Worm (Caenorhabditis elegans): ENCODE results near the gene sri-18.

The sri-18 gene

ce11 chrV:10212627-10213026, 47.7 kb downstream of the sri-18 start, which contains the start of gene hpo-40:
hpo-40 (plus strand) TSS chrV:10212927.
- TF ChIP-seq nfya-1 (tag; optimal IDR thresholded peaks at IDR 0.05; ENCODE audit: borderline replicate concordance, insufficient read depth) (no peak), lsl-1 (GFP tag; optimal IDR thresholded peaks at IDR 0.05) (peak; percentile 34)

- no peak for TF ChIP-seq unc-130 (GFP tag; optimal IDR thresholded peaks at IDR 0.05)
- TF ChIP-seq F57C9.4 (tag; optimal IDR thresholded peaks at IDR 0.05) = no peak
- TF ChIP-seq B0261.1 (tag; optimal IDR thresholded peaks at IDR 0.05) = no peak
- TF ChIP-seq rpc-1 (optimal IDR thresholded peaks at IDR 0.05) = no peak
- TF ChIP-seq rpc-1 (tag; optimal IDR thresholded peaks at IDR 0.05) = no peak
- no peak for TF ChIP-seq unc-62 (GFP tag; optimal IDR thresholded peaks at IDR 0.05)
- TF ChIP-seq B0019.2 (GFP tag; conservative IDR thresholded peaks at IDR 0.05) = no peak
- TF ChIP-seq ztf-18 (tag; optimal IDR thresholded peaks at IDR 0.05) = no peak
- TF ChIP-seq Y67H2A.10 (GFP tag; conservative IDR thresholded peaks at IDR 0.05) = no peak
- no peak for TF ChIP-seq rcor-1 (GFP tag; IDR thresholded peaks at IDR 0.05)
- TF ChIP-seq dox-1 (GFP tag; IDR thresholded peaks at IDR 0.05) = no peak
- TF ChIP-seq bed-2 (GFP tag; IDR thresholded peaks at IDR 0.05) = no peak
- TF ChIP-seq aptf-2 (GFP tag; conservative IDR thresholded peaks at IDR 0.05) = no peak
- no peak for TF ChIP-seq ztf-3 (GFP tag; optimal IDR thresholded peaks at IDR 0.05)
- TF ChIP-seq snpc-1.3 (tag; optimal IDR thresholded peaks at IDR 0.05; ENCODE audit: insufficient read depth) = no peak
- no peak for TF ChIP-seq T07F8.4 (tag; optimal IDR thresholded peaks at IDR 0.05)
- no peak for TF ChIP-seq Y95B8A.8 (GFP tag; IDR thresholded peaks at IDR 0.05)
These were observed 48.3 kb downstream of the sri-18 start, which contains the start of gene zhit-3 for ce11 chrV:10212027-10212426. zhit-3 (minus strand) TSS chrV:10212127.

ce11 chrV:10210244-10210643, 50.1 kb downstream of the sri-18 start, which contains the start of gene tftc-3:
tftc-3 (minus strand) TSS chrV:10210344.
- no peak for TF ChIP-seq lin-54 (GFP tag; optimal IDR thresholded peaks at IDR 0.05)
- no peak for TF ChIP-seq madf-8 (GFP tag; conservative IDR thresholded peaks at IDR 0.05)
- no peak for TF ChIP-seq fkh-3 (tag; optimal IDR thresholded peaks at IDR 0.05)
- TF ChIP-seq T07F8.4 (tag; optimal IDR thresholded peaks at IDR 0.05) = no peak
- no peak for TF ChIP-seq pha-4 (tag; optimal IDR thresholded peaks at IDR 0.05)
- no peak for TF ChIP-seq ceh-58 (GFP tag; IDR thresholded peaks at IDR 0.05)
- TF ChIP-seq xnd-1 (tag; optimal IDR thresholded peaks at IDR 0.05) = no peak
- no peak for TF ChIP-seq egl-18 (GFP tag; IDR thresholded peaks at IDR 0.05)
- TF ChIP-seq ztf-6 (GFP tag; IDR thresholded peaks at IDR 0.05) = no peak
- no peak for TF ChIP-seq ceh-100 (GFP tag; IDR thresholded peaks at IDR 0.05)
